Fruit fly (Drosophila melanogaster): ENCODE measurements around the gene MED15.

DNA sequence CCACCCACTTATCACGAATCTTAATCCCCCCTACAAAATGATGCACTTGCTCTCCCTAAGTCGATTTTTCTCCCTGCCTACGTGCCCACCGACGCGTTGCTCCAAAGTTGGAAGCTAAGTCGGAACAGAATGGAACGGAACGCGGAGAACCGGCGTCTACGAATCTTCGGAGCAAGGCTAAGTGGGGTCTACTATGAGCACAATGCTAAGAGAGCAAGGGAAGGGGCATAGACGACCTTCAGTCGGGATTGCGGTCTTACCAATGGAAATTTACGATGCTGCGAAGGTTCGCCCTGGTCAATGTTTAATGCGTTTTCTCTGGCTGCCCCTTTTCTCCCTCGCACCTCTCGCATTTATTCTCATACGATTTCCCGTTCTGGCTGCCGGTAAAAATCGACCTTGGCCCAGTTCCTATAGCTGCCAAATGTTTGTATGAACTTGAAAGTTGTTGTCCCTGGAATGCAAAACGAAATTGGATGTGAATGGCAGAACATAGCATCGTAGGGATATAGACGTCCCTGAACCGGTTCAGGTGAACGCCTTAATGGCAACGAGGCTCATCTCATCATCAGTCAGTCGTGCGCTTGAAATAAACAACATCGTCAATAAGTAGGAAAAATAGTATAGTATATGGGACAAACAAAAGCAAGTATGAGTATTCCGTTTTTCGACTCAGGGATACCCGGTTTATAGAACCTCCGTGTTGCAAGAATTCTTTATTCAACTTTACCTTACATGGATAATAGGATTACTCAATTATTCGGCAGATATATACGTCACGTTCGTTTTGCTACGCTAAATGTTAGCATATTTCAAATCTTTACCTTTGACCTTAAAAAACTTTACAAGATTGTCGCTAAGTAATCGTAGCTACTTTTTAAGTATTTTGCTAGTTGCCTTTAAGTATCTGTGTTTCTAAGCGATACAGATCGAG is 10.8 kb downstream of the MED15 start:
- TF ChIP-seq psq (optimal IDR thresholded peaks at IDR 0.05) (no peak), Myc (optimal IDR thresholded peaks at IDR 0.05) (no peak), h (optimal IDR thresholded peaks at IDR 0.05) (no peak)

Data from Kc167 (cell line).